Fruit fly (Drosophila melanogaster) whole organism, embryonic: ENCODE measurements around the gene Klp10A.

ENCODE experiments used
- CG15011 ChIP-seq: fragments of 200-800 bp; sonication (Bioruptor generic); optimal IDR thresholded peaks from 3 replicates; lab custom pipeline; 2018; ENCODE audit warnings: missing biosample characterization, mild to moderate bottlenecking, missing genetic modification characterization
- CG17328 ChIP-seq: fragments of 200-800 bp; sonication (Bioruptor generic); IDR thresholded peaks from 2 replicates; pipeline ENCODE4 v1.3.6; 2022; ENCODE audit warnings: missing biosample characterization, missing genetic modification characterization
- CG32532 ChIP-seq: fragments of 200-800 bp; sonication (Bioruptor generic); IDR thresholded peaks from 2 replicates; pipeline ENCODE4 v1.3.6; 2022; ENCODE audit warnings: missing biosample characterization, missing genetic modification characterization
- CG34224 ChIP-seq: fragments of 200-800 bp; sonication (Bioruptor generic); IDR thresholded peaks from 3 replicates; pipeline ENCODE4 v1.3.6; 2022; ENCODE audit warnings: missing biosample characterization, missing genetic modification characterization; ENCODE audit not compliant: partially characterized antibody
- CG4820 ChIP-seq: fragments of 200-800 bp; sonication (Bioruptor generic); optimal IDR thresholded peaks from 3 replicates; lab custom pipeline; 2016; ENCODE audit warnings: missing biosample characterization, missing genetic modification characterization
- CG6254 ChIP-seq: fragments of 200-800 bp; sonication (Bioruptor generic); optimal IDR thresholded peaks from 3 replicates; lab custom pipeline; 2017; ENCODE audit warnings: mild to moderate bottlenecking, missing biosample characterization, missing genetic modification reagents, missing genetic modification characterization
- CG9932 ChIP-seq: fragments of 200-800 bp; sonication (Bioruptor generic); IDR thresholded peaks from 2 replicates; pipeline ENCODE4 v1.3.6; 2022; ENCODE audit warnings: missing biosample characterization, missing genetic modification characterization
- Gsc ChIP-seq: fragments of 200-800 bp; sonication (Bioruptor generic); IDR thresholded peaks from 2 replicates; pipeline ENCODE4 v1.3.6; 2022; ENCODE audit warnings: missing biosample characterization, missing genetic modification characterization
- MBD-R2 ChIP-seq: fragments of 200-800 bp; sonication (Bioruptor generic); IDR thresholded peaks from 2 replicates; pipeline ENCODE4 v1.3.6; 2022; ENCODE audit warnings: missing biosample characterization, missing genetic modification characterization
- NC2α ChIP-seq: fragments of 200-800 bp; sonication (Bioruptor generic); optimal IDR thresholded peaks from 2 replicates; lab custom pipeline; 2016; ENCODE audit warnings: missing biosample characterization, missing genetic modification characterization
- salm ChIP-seq: fragments of 200-800 bp; sonication (Bioruptor generic); optimal IDR thresholded peaks from 2 replicates; lab custom pipeline; 2018; ENCODE audit warnings: missing biosample characterization, mild to moderate bottlenecking, missing genetic modification characterization
- slbo ChIP-seq: fragments of 200-800 bp; sonication (Bioruptor generic); IDR thresholded peaks from 2 replicates; pipeline ENCODE4 v1.3.6; 2022; ENCODE audit warnings: missing biosample characterization, missing genetic modification characterization
- ttk ChIP-seq: fragments of 200-800 bp; sonication (Bioruptor generic); IDR thresholded peaks from 2 replicates; pipeline ENCODE4 v2.1.2; 2022; ENCODE audit warnings: missing biosample characterization, missing genetic modification characterization

DNA sequence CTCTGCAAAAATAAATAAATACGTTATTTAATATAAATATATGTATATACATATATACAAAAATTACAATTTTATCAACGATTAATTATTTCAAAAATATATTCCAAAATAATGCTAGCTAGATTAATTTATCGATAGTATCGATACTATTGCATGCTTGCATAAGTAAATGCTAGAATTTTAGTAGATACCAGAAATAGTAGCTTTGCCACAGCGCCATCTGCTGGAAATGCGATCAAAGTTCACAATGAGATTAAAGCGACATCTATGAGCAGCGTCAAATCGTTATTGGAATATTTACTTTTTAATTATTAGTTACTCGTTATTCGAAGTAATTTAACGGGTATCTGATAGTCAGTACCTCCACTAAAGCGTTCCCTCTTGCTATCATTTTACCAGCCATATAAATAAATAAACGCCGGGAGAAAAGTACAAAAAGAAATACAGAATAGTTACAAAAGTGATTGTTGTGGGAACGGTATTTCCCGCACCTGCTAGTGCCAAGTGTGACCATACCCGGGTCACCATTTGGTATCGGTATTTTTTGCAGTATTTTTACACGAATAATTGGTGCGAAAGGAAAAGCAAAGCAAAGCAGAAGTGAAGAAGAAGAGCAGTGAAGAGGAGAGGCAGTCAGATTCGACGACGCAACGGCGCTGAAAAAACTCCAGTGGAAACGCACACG is 17.1 kb upstream of the Klp10A start, which contains the start of the genes rtv and Dlic:
- TF ChIP-seq NC2α (no peak), CG34224 (GFP tag; lab: Robert Waterston, UW) (peak; percentile 65; the same call in 2 of the 3 replicates), Gsc (GFP tag; lab: Robert Waterston, UW) (no peak), CG32532 (GFP tag; lab: Robert Waterston, UW) (peak; percentile 48; the same call in 1 of the 2 replicates), salm (tag; lab: Kevin White, UChicago) (no peak), CG6254 (GFP tag; lab: Kevin White, UChicago) (no peak), CG17328 (GFP tag; lab: Robert Waterston, UW) (no peak), CG15011 (no peak), CG9932 (peak; percentile 44), CG4820 (GFP tag; lab: Kevin White, UChicago) (no peak), MBD-R2 (no peak), slbo (GFP tag; lab: Robert Waterston, UW) (peak; percentile 43; the same call in 1 of the 2 replicates), ttk (GFP tag; lab: Robert Waterston, UW) (no peak)
